Fruit fly (Drosophila melanogaster): Measurements from ENCODE around the gene vret.

Gene vret

DNA sequence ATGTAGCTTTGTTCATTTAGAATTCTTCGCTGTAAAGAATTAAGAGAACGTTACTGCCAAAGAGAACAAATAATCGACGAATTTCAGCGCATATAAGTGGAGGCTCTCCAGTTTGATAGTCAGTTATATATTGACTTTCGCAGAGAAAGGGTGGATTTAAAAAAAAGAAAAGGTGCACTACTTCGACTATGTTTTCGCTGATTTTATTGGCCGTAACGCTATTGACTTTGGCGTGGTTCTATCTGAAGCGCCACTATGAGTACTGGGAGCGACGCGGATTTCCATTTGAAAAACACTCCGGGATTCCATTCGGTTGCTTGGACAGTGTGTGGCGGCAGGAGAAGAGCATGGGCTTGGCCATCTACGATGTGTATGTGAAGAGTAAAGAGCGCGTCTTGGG lies 47.2 kb downstream of the vret start, which contains the start of gene Cyp6d4:
Cyp6d4 (plus strand) TSS at position 112 of the 400 bp plus-strand sequence.
- no peak for TF ChIP-seq stwl (tag; optimal IDR thresholded peaks at IDR 0.05)
- TF ChIP-seq MBD-R2 (GFP tag; IDR thresholded peaks at IDR 0.05), result no peak
- TF ChIP-seq Trl (optimal IDR thresholded peaks at IDR 0.05), result peak in 1 of 2 experiments; percentile 19
- no peak for TF ChIP-seq Trl (GFP tag; optimal IDR thresholded peaks at IDR 0.05)
- no peak for TF ChIP-seq CG8924 (tag; optimal IDR thresholded peaks at IDR 0.05)
- TF ChIP-seq CG17568 (GFP tag; optimal IDR thresholded peaks at IDR 0.05), result no peak
- TF ChIP-seq CkIIα-i1 (GFP tag; IDR thresholded peaks at IDR 0.05), result no peak
- no peak for TF ChIP-seq schlank (tag; optimal IDR thresholded peaks at IDR 0.05)
- no peak for TF ChIP-seq CG11696 (GFP tag; IDR thresholded peaks at IDR 0.05)
- TF ChIP-seq mld (GFP tag; IDR thresholded peaks at IDR 0.05; ENCODE audit: partially characterized antibody), result no peak
- no peak for TF ChIP-seq CG5245 (GFP tag; optimal IDR thresholded peaks at IDR 0.05)
- no peak for TF ChIP-seq CG6791 (GFP tag; IDR thresholded peaks at IDR 0.05; ENCODE audit: partially characterized antibody)
- no peak for TF ChIP-seq kay (GFP tag; optimal IDR thresholded peaks at IDR 0.05)
- no peak for TF ChIP-seq exex (tag; optimal IDR thresholded peaks at IDR 0.05)
- no peak for TF ChIP-seq Atf-2 (GFP tag; optimal IDR thresholded peaks at IDR 0.05)
- TF ChIP-seq NC2α (GFP tag; optimal IDR thresholded peaks at IDR 0.05), result no peak
- no peak for TF ChIP-seq Fer2 (tag; optimal IDR thresholded peaks at IDR 0.05)
- no peak for TF ChIP-seq Lpt (GFP tag; optimal IDR thresholded peaks at IDR 0.05)
- no peak for TF ChIP-seq gcm (GFP tag; optimal IDR thresholded peaks at IDR 0.05)
- TF ChIP-seq CG32532 (GFP tag; IDR thresholded peaks at IDR 0.05), result 0 out of 2 replicates have a peak, but pooled peaks have one; percentile 29
- TF ChIP-seq CG9876 (GFP tag; optimal IDR thresholded peaks at IDR 0.05), result no peak
- no peak for TF ChIP-seq CHES-1-like (GFP tag; optimal IDR thresholded peaks at IDR 0.05)
- TF ChIP-seq CG30431 (GFP tag; optimal IDR thresholded peaks at IDR 0.05), result no peak
- TF ChIP-seq Stat92E (GFP tag; optimal IDR thresholded peaks at IDR 0.05), result no peak
- no peak for TF ChIP-seq NFAT (GFP tag; IDR thresholded peaks at IDR 0.05)
- peak; percentile 82 for TF ChIP-seq CG3163 (GFP tag; optimal IDR thresholded peaks at IDR 0.05)

DNA sequence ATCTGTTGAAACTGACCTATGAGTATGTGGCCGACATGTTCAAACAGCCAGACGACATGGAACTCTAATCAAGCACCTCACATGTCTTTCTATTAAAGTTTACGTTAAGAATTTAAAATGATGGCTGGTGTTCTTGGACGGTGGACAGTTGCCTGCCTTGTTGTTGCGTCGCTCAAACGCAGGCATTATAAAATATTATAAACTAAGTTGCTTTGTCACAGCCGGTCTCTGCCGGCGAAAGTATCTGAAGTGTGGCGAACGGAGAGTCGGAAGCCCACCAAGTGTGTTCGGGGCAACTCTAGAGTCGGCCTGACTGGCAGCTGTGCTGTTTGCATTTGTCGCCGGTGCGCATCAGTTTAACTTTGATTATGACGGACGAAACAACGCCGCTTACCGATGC lies 50.7 kb downstream of the vret start, which contains the start of gene cd:
cd (plus strand) TSS at position 301 of the 400 bp plus-strand sequence.
- no peak for TF ChIP-seq stc (GFP tag; IDR thresholded peaks at IDR 0.05)
- no peak for TF ChIP-seq CG15514 (GFP tag; optimal IDR thresholded peaks at IDR 0.05)
- TF ChIP-seq chn (GFP tag; optimal IDR thresholded peaks at IDR 0.05), result no peak
- TF ChIP-seq CG13775 (GFP tag; optimal IDR thresholded peaks at IDR 0.05), result no peak
- TF ChIP-seq CG6654 (GFP tag; optimal IDR thresholded peaks at IDR 0.05), result no peak
- no peak for TF ChIP-seq CG4617 (GFP tag; optimal IDR thresholded peaks at IDR 0.05; ENCODE audit: borderline replicate concordance)

Data from whole organism, embryonic.